Fruit fly (Drosophila melanogaster) whole organism: ENCODE data around the gene Acat2.

Source experiments
- CG8478 ChIP-seq: fragments of >200 bp; optimal IDR thresholded peaks from 2 replicates; lab custom pipeline; 2018; ENCODE audit warnings: inconsistent platforms
- Dll ChIP-seq: fragments of >200 bp; optimal IDR thresholded peaks from 2 replicates; lab custom pipeline; 2017
- EcR ChIP-seq, 2 experiments: fragments of >200 bp; optimal IDR thresholded peaks; 2 replicates each; lab custom pipeline; 2017; ENCODE audit warnings: missing biosample characterization in 2 of 2, missing genetic modification characterization in 2 of 2, missing genetic modification reagents in 2 of 2
- pan ChIP-seq: fragments of >200 bp; optimal IDR thresholded peaks from 2 replicates; lab custom pipeline; 2017
- psq ChIP-seq: fragments of >200 bp; optimal IDR thresholded peaks from 2 replicates; lab custom pipeline; 2017
- usp ChIP-seq: fragments of >200 bp; optimal IDR thresholded peaks from 2 replicates; lab custom pipeline; 2017; ENCODE audit warnings: missing biosample characterization, missing genetic modification characterization, mixed read lengths

Acat2 gene

dm6 chr3L:1320230-1320930 lies 17.6 kb downstream of the Acat2 start:
- TF ChIP-seq psq (lab: Kevin White, UChicago) = no peak
- no peak for TF ChIP-seq pan (lab: Kevin White, UChicago)
- TF ChIP-seq EcR (GFP tag; optimal IDR thresholded peaks at IDR 0.05; lab: Kevin White, UChicago) = no peak
- TF ChIP-seq CG8478 (lab: Kevin White, UChicago) = no peak
- no peak for TF ChIP-seq Dll (lab: Kevin White, UChicago)
- no peak for TF ChIP-seq usp (GFP tag; lab: Kevin White, UChicago)

dm6 chr3L:1320931-1321556 lies 18.3 kb downstream of the Acat2 start:
- TF ChIP-seq CG8478 (lab: Kevin White, UChicago) = no peak
- no peak for TF ChIP-seq EcR (GFP tag; optimal IDR thresholded peaks at IDR 0.05; lab: Kevin White, UChicago)

dm6 chr3L:1322159-1322558 lies 19.4 kb downstream of the Acat2 start:
- no peak for TF ChIP-seq pan (lab: Kevin White, UChicago)
- no peak for TF ChIP-seq Dll (lab: Kevin White, UChicago)
- TF ChIP-seq CG8478 (lab: Kevin White, UChicago) = no peak
- no peak for TF ChIP-seq usp (GFP tag; lab: Kevin White, UChicago)

DNA sequence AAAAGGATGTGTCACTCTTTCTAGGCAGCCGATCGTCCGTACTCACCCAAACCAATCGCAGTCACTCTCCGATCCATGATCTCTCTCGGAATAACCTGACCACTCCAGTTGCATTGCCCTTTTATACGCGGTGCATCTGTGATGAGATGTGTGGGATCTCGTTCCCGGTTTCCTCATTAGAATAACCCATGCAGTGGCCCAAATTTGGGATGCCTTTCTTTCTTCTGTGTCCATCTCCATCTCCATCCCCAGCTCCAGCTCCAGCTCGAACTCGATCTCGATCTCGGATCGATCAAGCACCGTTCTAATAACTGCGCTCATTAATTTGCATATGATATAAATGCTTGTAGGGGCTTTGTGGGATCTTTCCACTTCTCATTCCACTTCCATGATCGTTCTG lies 20.0 kb downstream of the Acat2 start, which contains the start of gene CG9184:
Gene CG9184, minus strand, starts transcription at position 101 of the 400 bp plus-strand sequence.
- TF ChIP-seq pan (lab: Kevin White, UChicago) = no peak
- TF ChIP-seq EcR (GFP tag; optimal IDR thresholded peaks at IDR 0.05; lab: Kevin White, UChicago) = no peak
- no peak for TF ChIP-seq Dll (lab: Kevin White, UChicago)

- TF ChIP-seq CG8478 (lab: Kevin White, UChicago) = no peak
- no peak for TF ChIP-seq pan (lab: Kevin White, UChicago)
- no peak for TF ChIP-seq EcR (GFP tag; optimal IDR thresholded peaks at IDR 0.05; lab: Kevin White, UChicago)
- TF ChIP-seq Dll (lab: Kevin White, UChicago) = no peak
- no peak for TF ChIP-seq usp (GFP tag; lab: Kevin White, UChicago)
- no peak for TF ChIP-seq psq (lab: Kevin White, UChicago)
Observed at dm6 chr3L:1323136-1323535, 20.4 kb downstream of the Acat2 start.

DNA sequence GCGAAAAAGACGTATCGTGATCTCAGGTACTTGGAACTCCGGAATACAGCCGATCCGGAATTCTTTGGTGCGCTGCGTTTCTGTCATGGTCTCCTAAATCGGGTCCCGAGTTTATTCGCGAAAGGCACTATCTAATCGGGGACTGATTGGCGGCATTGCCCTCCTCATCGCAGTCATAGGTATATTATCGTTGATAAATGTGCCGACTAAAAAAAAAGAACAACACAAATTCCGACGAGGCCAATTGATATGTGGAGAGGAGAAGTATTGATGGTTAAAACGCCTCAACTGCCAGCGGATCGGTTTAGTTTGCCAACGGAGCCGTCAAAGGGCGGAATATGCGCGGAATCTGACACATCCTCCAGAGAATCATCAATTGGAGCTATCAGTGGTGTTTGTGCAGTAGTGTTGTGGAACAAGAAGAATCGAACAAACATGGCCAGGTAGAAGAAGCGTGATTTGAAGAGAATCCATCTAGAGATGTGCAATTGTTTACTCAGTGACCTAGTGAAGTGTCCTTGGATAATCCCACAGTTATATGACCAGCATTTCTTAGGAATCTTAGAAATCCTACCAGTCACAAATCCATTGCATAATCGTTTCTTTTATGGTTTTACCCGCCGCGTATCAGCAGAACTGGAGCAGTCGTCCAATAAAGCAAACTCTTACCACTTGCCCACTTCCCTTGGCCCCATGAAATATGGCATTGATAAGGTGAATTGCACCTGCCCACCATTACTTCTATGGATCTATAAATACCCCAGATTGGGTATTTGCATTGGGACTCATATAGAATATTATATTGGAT lies 22.3 kb downstream of the Acat2 start:
- no peak for TF ChIP-seq usp (GFP tag; lab: Kevin White, UChicago)
- TF ChIP-seq Dll (lab: Kevin White, UChicago) = no peak
- TF ChIP-seq psq (lab: Kevin White, UChicago) = no peak
- no peak for TF ChIP-seq EcR (GFP tag; optimal IDR thresholded peaks at IDR 0.05; lab: Kevin White, UChicago)
- TF ChIP-seq pan (lab: Kevin White, UChicago) = no peak
- TF ChIP-seq CG8478 (lab: Kevin White, UChicago) = no peak

dm6 chr3L:1325626-1325937 lies 22.8 kb downstream of the Acat2 start:
- TF ChIP-seq CG8478 (lab: Kevin White, UChicago) = no peak
- TF ChIP-seq Dll (lab: Kevin White, UChicago) = no peak
- no peak for TF ChIP-seq EcR (GFP tag; optimal IDR thresholded peaks at IDR 0.05; lab: Kevin White, UChicago)

DNA sequence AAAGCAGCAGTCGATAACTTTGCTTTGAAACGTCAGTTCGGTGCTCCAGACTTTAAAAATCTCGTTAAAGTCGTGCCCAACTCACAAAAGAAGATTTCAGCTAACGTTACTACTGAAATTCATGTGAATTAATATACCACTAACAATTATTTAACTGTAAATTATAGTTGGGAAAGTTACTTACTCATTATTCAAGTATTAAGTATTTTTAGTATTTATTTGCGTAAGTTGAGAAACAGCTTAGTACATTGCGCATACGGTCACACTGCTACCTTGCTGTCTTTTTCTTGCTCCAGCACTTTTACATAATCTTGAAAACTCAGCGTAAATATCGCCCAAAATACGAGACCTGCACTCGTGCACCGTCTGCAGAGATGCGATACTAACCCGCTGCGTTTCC lies 27.0 kb downstream of the Acat2 start, which contains the start of gene ND-ACP:
Gene ND-ACP, plus strand, starts transcription at position 226 of the 400 bp plus-strand sequence.
- TF ChIP-seq CG8478 (lab: Kevin White, UChicago) (no peak), Dll (lab: Kevin White, UChicago) (no peak), EcR (GFP tag; optimal IDR thresholded peaks at IDR 0.05; lab: Kevin White, UChicago) (no peak), psq (lab: Kevin White, UChicago) (no peak), pan (lab: Kevin White, UChicago) (no peak), usp (GFP tag; lab: Kevin White, UChicago) (no peak)

DNA sequence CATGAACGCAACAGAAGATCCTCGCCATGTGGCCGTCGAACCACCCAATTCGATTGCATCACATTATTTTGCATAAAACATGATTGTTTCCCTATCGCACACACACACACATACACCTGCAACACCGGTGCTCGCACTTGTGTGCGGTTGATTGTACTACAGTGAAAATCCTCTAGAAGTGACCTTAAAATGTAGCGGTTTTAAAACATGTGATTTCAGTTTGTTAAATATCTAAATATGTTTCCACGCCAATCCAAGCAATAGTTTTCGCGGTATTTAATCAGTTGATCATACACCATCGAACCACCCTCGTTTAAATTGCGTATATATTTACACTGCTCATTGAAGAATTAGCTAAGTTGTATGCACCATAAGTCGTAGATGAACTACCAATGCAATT lies 27.7 kb downstream of the Acat2 start:
- TF ChIP-seq CG8478 (lab: Kevin White, UChicago) (no peak), Dll (lab: Kevin White, UChicago) (no peak), usp (GFP tag; lab: Kevin White, UChicago) (no peak), psq (lab: Kevin White, UChicago) (no peak), pan (lab: Kevin White, UChicago) (no peak), EcR (GFP tag; optimal IDR thresholded peaks at IDR 0.05; lab: Kevin White, UChicago) (no peak)

dm6 chr3L:1331542-1331941 lies 28.8 kb downstream of the Acat2 start, which contains the start of gene msd1:
msd1 (plus strand) TSS chr3L:1331744.
- TF ChIP-seq Dll (lab: Kevin White, UChicago) (no peak), usp (GFP tag; lab: Kevin White, UChicago) (no peak), pan (lab: Kevin White, UChicago) (no peak), psq (lab: Kevin White, UChicago) (no peak), EcR (GFP tag; optimal IDR thresholded peaks at IDR 0.05; lab: Kevin White, UChicago) (no peak), CG8478 (lab: Kevin White, UChicago) (no peak)

DNA sequence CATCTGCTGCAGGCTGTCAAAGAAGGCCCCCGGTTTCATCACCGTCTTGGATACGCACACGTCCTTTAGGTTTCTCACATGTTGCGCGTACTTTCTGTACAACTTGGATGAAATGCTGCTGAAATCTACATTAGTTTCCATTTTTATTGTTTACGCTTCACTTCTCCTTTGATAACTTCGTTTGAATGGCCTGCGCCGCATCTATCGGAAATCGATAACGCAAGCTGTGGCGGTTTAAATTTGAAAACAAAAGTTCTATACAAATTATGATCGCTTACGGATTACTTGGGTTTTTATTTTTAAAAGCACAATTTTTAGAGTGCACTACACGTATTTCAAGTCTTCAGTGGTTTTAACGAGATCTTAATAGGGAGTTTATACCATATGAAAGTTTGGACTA lies 30.2 kb downstream of the Acat2 start, which contains the start of gene msd5:
Gene msd5, minus strand, starts transcription at position 174 of the 400 bp plus-strand sequence.
- TF ChIP-seq CG8478 (lab: Kevin White, UChicago) = no peak
- no peak for TF ChIP-seq psq (lab: Kevin White, UChicago)
- no peak for TF ChIP-seq Dll (lab: Kevin White, UChicago)
- TF ChIP-seq pan (lab: Kevin White, UChicago) = no peak
- TF ChIP-seq usp (GFP tag; lab: Kevin White, UChicago) = no peak
- TF ChIP-seq EcR (GFP tag; optimal IDR thresholded peaks at IDR 0.05; lab: Kevin White, UChicago) = no peak
